Worm (Caenorhabditis elegans) whole organism, mixed stage, embryonic: Measurements from ENCODE around the gene B0554.7.

ENCODE experiments used
- blmp-1 ChIP-seq: fragments of 150-350 bp; optimal IDR thresholded peaks from 2 replicates; lab custom pipeline; 2014; ENCODE audit warnings: missing biosample characterization, missing genetic modification characterization
- ceh-83 ChIP-seq: fragments of 200-800 bp; sonication (Bioruptor generic); optimal IDR thresholded peaks from 2 replicates; lab custom pipeline; 2018; ENCODE audit warnings: mild to moderate bottlenecking, missing genetic modification characterization, missing compliant biosample characterization
- ces-1 ChIP-seq: fragments of 150-350 bp; optimal IDR thresholded peaks from 2 replicates; lab custom pipeline; 2014; ENCODE audit warnings: missing biosample characterization, missing genetic modification reagents, missing genetic modification characterization
- lin-32 ChIP-seq: fragments of 200-800 bp; sonication (Bioruptor generic); optimal IDR thresholded peaks from 2 replicates; lab custom pipeline; 2018; ENCODE audit warnings: mild to moderate bottlenecking, missing genetic modification characterization, missing compliant biosample characterization
- nhr-28 ChIP-seq: fragments of 150-350 bp; optimal IDR thresholded peaks from 2 replicates; lab custom pipeline; 2014; ENCODE audit warnings: missing biosample characterization, missing genetic modification characterization
- pha-4 ChIP-seq: fragments of 150-350 bp; optimal IDR thresholded peaks from 2 replicates; lab custom pipeline; 2018; ENCODE audit warnings: missing biosample characterization, missing genetic modification reagents, missing genetic modification characterization
- snpc-4 ChIP-seq: fragments of 150-350 bp; optimal IDR thresholded peaks from 2 replicates; lab custom pipeline; 2014; ENCODE audit warnings: missing biosample characterization, missing genetic modification characterization
- unc-62 ChIP-seq: fragments of 150-350 bp; optimal IDR thresholded peaks from 2 replicates; lab custom pipeline; 2014; ENCODE audit warnings: missing biosample characterization, missing genetic modification reagents, missing genetic modification characterization

DNA sequence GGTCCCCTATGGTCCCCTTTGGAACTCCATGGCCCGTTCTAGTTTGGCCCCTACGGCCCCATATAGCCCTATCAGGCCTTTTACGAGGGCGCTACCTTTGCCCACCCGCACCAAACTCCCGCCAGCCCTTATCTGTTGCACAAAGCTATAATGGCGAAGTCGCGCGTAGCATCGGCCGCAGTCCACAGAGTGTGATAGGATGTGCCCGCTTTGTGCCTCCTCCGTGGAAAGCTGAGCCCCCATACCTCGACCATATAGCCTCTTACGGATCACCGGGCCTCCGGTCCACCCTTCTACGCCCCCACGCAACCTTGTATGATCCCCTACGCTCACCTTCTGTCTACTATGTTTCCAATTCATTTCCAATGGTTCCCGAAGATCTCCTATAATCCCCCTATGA, 6.2 kb upstream of the B0554.7 start:
- TF ChIP-seq ceh-83 (GFP tag; lab: Kevin White, UChicago) (no peak), pha-4 (tag; lab: Kevin White, UChicago) (no peak), ces-1 (GFP tag; lab: Kevin White, UChicago) (no peak), snpc-4 (no peak), unc-62 (no peak), lin-32 (GFP tag; lab: Kevin White, UChicago) (no peak), nhr-28 (tag; lab: Kevin White, UChicago) (no peak), blmp-1 (tag; lab: Kevin White, UChicago) (no peak)
